Fruit fly (Drosophila melanogaster) S2 (cell line): Measurements from ENCODE around the gene CG42870.

Source experiments
- CG8478 ChIP-seq: fragments of >200 bp; optimal IDR thresholded peaks from 2 replicates; lab custom pipeline; 2018
- CTCF ChIP-seq, 2 experiments: fragments of >200 bp; optimal IDR thresholded peaks; 2 replicates each; lab custom pipeline; 2018

dm6 chr3R:21758145-21758856 is 21.1 kb upstream of the CG42870 start, which contains the start of gene CG42335:
- TF ChIP-seq CG8478 (lab: Kevin White, UChicago) (no peak), CTCF (optimal IDR thresholded peaks at IDR 0.05; lab: Kevin White, UChicago) (no peak)
